Fruit fly (Drosophila melanogaster) whole organism, embryonic: Measurements from ENCODE around the gene TrpRS.

Experiments used
- ATbp ChIP-seq: fragments of 200-800 bp; sonication (Bioruptor generic); optimal IDR thresholded peaks from 2 replicates; lab custom pipeline; 2017; ENCODE audit warnings: missing biosample characterization, mild to moderate bottlenecking, missing genetic modification characterization, missing genetic modification reagents
- Ada2b ChIP-seq: fragments of 200-800 bp; sonication (Bioruptor generic); IDR thresholded peaks from 2 replicates; pipeline ENCODE4 v1.3.6; 2022; ENCODE audit warnings: missing biosample characterization, missing genetic modification characterization
- Bdp1 ChIP-seq: fragments of 200-800 bp; sonication (Bioruptor generic); optimal IDR thresholded peaks from 3 replicates; lab custom pipeline; 2016; ENCODE audit warnings: missing biosample characterization, missing genetic modification characterization
- Blimp-1 ChIP-seq: fragments of 200-800 bp; sonication (Bioruptor generic); optimal IDR thresholded peaks from 3 replicates; lab custom pipeline; 2018; ENCODE audit warnings: missing biosample characterization, missing genetic modification characterization, mild to moderate bottlenecking, moderate library complexity, missing genetic modification reagents
- CG10209 ChIP-seq: fragments of 200-800 bp; sonication (Bioruptor generic); optimal IDR thresholded peaks from 3 replicates; lab custom pipeline; 2017; ENCODE audit warnings: missing biosample characterization, mild to moderate bottlenecking, missing genetic modification characterization, missing genetic modification reagents
- CG10979 ChIP-seq: fragments of 200-800 bp; sonication (Bioruptor generic); optimal IDR thresholded peaks from 2 replicates; lab custom pipeline; 2018; ENCODE audit warnings: missing biosample characterization, mild to moderate bottlenecking, missing genetic modification characterization, moderate library complexity
- CG12219 ChIP-seq: fragments of 200-800 bp; sonication (Bioruptor generic); optimal IDR thresholded peaks from 3 replicates; lab custom pipeline; 2018; ENCODE audit warnings: missing biosample characterization, mild to moderate bottlenecking, missing genetic modification characterization
- CG13123 ChIP-seq: fragments of 200-800 bp; sonication (Bioruptor generic); optimal IDR thresholded peaks from 2 replicates; lab custom pipeline; 2016; ENCODE audit warnings: missing biosample characterization, missing genetic modification characterization
- CG15269 ChIP-seq: fragments of 200-800 bp; sonication (Bioruptor generic); optimal IDR thresholded peaks from 2 replicates; lab custom pipeline; 2018; ENCODE audit warnings: missing biosample characterization, mild to moderate bottlenecking, missing genetic modification characterization, moderate library complexity
- CG1529 ChIP-seq: fragments of 200-800 bp; sonication (Bioruptor generic); optimal IDR thresholded peaks from 3 replicates; lab custom pipeline; 2018; ENCODE audit warnings: missing biosample characterization, missing genetic modification characterization
- CG1603 ChIP-seq: fragments of 200-800 bp; sonication (Bioruptor generic); optimal IDR thresholded peaks from 2 replicates; lab custom pipeline; 2019; ENCODE audit warnings: missing biosample characterization, mild to moderate bottlenecking, missing genetic modification characterization, moderate library complexity
- CG16863 ChIP-seq: fragments of 200-800 bp; sonication (Bioruptor generic); optimal IDR thresholded peaks from 3 replicates; lab custom pipeline; 2016; ENCODE audit warnings: missing biosample characterization, missing genetic modification characterization
- CG17568 ChIP-seq: fragments of 200-800 bp; sonication (Bioruptor generic); optimal IDR thresholded peaks from 2 replicates; lab custom pipeline; 2018; ENCODE audit warnings: missing biosample characterization, mild to moderate bottlenecking, missing genetic modification characterization, moderate library complexity
- CG18599 ChIP-seq: fragments of 200-800 bp; sonication (Bioruptor generic); optimal IDR thresholded peaks from 3 replicates; lab custom pipeline; 2017; ENCODE audit warnings: missing biosample characterization, missing genetic modification characterization, mild to moderate bottlenecking, moderate library complexity, missing genetic modification reagents
- CG4424 ChIP-seq: fragments of 200-800 bp; sonication (Bioruptor generic); optimal IDR thresholded peaks from 3 replicates; lab custom pipeline; 2016; ENCODE audit warnings: missing biosample characterization, missing genetic modification characterization
- CG7556 ChIP-seq: fragments of 200-800 bp; sonication (Bioruptor generic); optimal IDR thresholded peaks from 2 replicates; lab custom pipeline; 2017; ENCODE audit warnings: missing biosample characterization, mild to moderate bottlenecking, missing genetic modification characterization
- CG8924 ChIP-seq: fragments of 200-800 bp; optimal IDR thresholded peaks from 3 replicates; lab custom pipeline; 2019; ENCODE audit warnings: missing biosample characterization, mild to moderate bottlenecking, missing genetic modification characterization, moderate library complexity
- D19B ChIP-seq: fragments of 200-800 bp; sonication (Bioruptor generic); optimal IDR thresholded peaks from 2 replicates; lab custom pipeline; 2017; ENCODE audit warnings: missing biosample characterization, mild to moderate bottlenecking, missing genetic modification characterization
- Drgx ChIP-seq: fragments of 200-800 bp; sonication (Bioruptor generic); IDR thresholded peaks from 2 replicates; pipeline ENCODE4 v1.3.6; 2022; ENCODE audit warnings: missing biosample characterization, missing genetic modification characterization
- H2.0 ChIP-seq: fragments of 200-800 bp; sonication (Bioruptor generic); IDR thresholded peaks from 2 replicates; pipeline ENCODE4 v1.3.6; 2022; ENCODE audit warnings: missing biosample characterization, missing genetic modification characterization
- Med ChIP-seq: fragments of 200-800 bp; sonication (Bioruptor generic); peaks from one replicate; lab custom pipeline; 2016; ENCODE audit warnings: missing biosample characterization, missing genetic modification characterization, mild to moderate bottlenecking, inconsistent platforms, moderate library complexity
- Meics ChIP-seq: fragments of 200-800 bp; sonication (Bioruptor generic); optimal IDR thresholded peaks from 2 replicates; lab custom pipeline; 2017; ENCODE audit warnings: missing biosample characterization, mild to moderate bottlenecking, missing genetic modification characterization
- NC2β ChIP-seq: fragments of 200-800 bp; sonication (Bioruptor generic); optimal IDR thresholded peaks from 2 replicates; lab custom pipeline; 2016; ENCODE audit warnings: missing biosample characterization, missing genetic modification characterization
- Nf-YB ChIP-seq: fragments of 200-800 bp; sonication (Bioruptor generic); optimal IDR thresholded peaks from 3 replicates; lab custom pipeline; 2019; ENCODE audit warnings: missing biosample characterization, mild to moderate bottlenecking, missing genetic modification characterization, moderate library complexity
- Oli ChIP-seq: fragments of 200-800 bp; sonication (Bioruptor generic); optimal IDR thresholded peaks from 2 replicates; lab custom pipeline; 2018; ENCODE audit warnings: missing biosample characterization, mild to moderate bottlenecking, missing genetic modification characterization, moderate library complexity
- PHDP ChIP-seq: fragments of 200-800 bp; sonication (Bioruptor generic); optimal IDR thresholded peaks from 3 replicates; lab custom pipeline; 2018; ENCODE audit warnings: missing biosample characterization, mild to moderate bottlenecking, missing genetic modification characterization, moderate library complexity
- Six4 ChIP-seq: fragments of 200-800 bp; sonication (Bioruptor generic); optimal IDR thresholded peaks from 2 replicates; lab custom pipeline; 2016; ENCODE audit warnings: missing biosample characterization, missing genetic modification characterization
- Sox102F ChIP-seq: fragments of 200-800 bp; sonication (Bioruptor generic); optimal IDR thresholded peaks from 2 replicates; lab custom pipeline; 2018; ENCODE audit warnings: missing biosample characterization, mild to moderate bottlenecking, missing genetic modification characterization, moderate library complexity
- Ssrp ChIP-seq: fragments of 200-800 bp; sonication (Bioruptor generic); optimal IDR thresholded peaks from 2 replicates; lab custom pipeline; 2018; ENCODE audit warnings: missing biosample characterization, mild to moderate bottlenecking, missing genetic modification characterization, moderate library complexity
- az2 ChIP-seq: fragments of 200-800 bp; sonication (Bioruptor generic); optimal IDR thresholded peaks from 3 replicates; lab custom pipeline; 2016; ENCODE audit warnings: missing biosample characterization, missing genetic modification characterization
- bab2 ChIP-seq: fragments of 200-800 bp; sonication (Bioruptor generic); optimal IDR thresholded peaks from 2 replicates; lab custom pipeline; 2016; ENCODE audit warnings: missing biosample characterization, missing genetic modification characterization
- bcd ChIP-seq: fragments of 200-800 bp; sonication (Bioruptor generic); optimal IDR thresholded peaks from 2 replicates; lab custom pipeline; 2017; ENCODE audit warnings: missing biosample characterization, mild to moderate bottlenecking, missing genetic modification characterization
- bigmax ChIP-seq: fragments of 200-800 bp; sonication (Bioruptor generic); optimal IDR thresholded peaks from 2 replicates; lab custom pipeline; 2018; ENCODE audit warnings: missing biosample characterization, mild to moderate bottlenecking, missing genetic modification characterization
- bowl ChIP-seq: fragments of 200-800 bp; sonication (Bioruptor generic); IDR thresholded peaks from 2 replicates; pipeline ENCODE4 v1.3.6; 2022; ENCODE audit warnings: missing biosample characterization, missing genetic modification characterization
- bsh ChIP-seq, 2 experiments: fragments of 200-800 bp; sonication (Bioruptor generic); optimal IDR thresholded peaks; 2 replicates each; lab custom pipeline; 2017 to 2018; ENCODE audit warnings: mild to moderate bottlenecking in 2 of 2, missing biosample characterization in 2 of 2, missing genetic modification characterization in 2 of 2, moderate library complexity in 1 of 2
- chif ChIP-seq, 2 experiments: fragments of 200-800 bp; sonication (Bioruptor generic); optimal IDR thresholded peaks; 3 replicates each; lab custom pipeline; 2016; ENCODE audit warnings: missing biosample characterization in 2 of 2, missing genetic modification characterization in 2 of 2
- ems ChIP-seq: fragments of 200-800 bp; sonication (Bioruptor generic); optimal IDR thresholded peaks from 3 replicates; lab custom pipeline; 2016; ENCODE audit warnings: missing biosample characterization, missing genetic modification characterization
- eve ChIP-seq, 2 experiments: fragments of >200 bp; optimal IDR thresholded peaks; 2 replicates each; lab custom pipeline; 2017; ENCODE audit warnings: missing biosample characterization in 2 of 2, missing genetic modification characterization in 2 of 2
- gcm ChIP-seq: fragments of 200-800 bp; sonication (Bioruptor generic); optimal IDR thresholded peaks from 2 replicates; lab custom pipeline; 2019; ENCODE audit warnings: missing biosample characterization, mild to moderate bottlenecking, missing genetic modification characterization, moderate library complexity
- grau ChIP-seq: fragments of 200-800 bp; optimal IDR thresholded peaks from 3 replicates; lab custom pipeline; 2019; ENCODE audit warnings: missing biosample characterization, mild to moderate bottlenecking, missing genetic modification characterization, moderate library complexity
- gsb-n ChIP-seq: fragments of 200-800 bp; sonication (Bioruptor generic); optimal IDR thresholded peaks from 3 replicates; lab custom pipeline; 2018; ENCODE audit warnings: missing biosample characterization, mild to moderate bottlenecking, missing genetic modification characterization
- jing ChIP-seq: fragments of 200-800 bp; sonication (Bioruptor generic); optimal IDR thresholded peaks from 2 replicates; lab custom pipeline; 2018; ENCODE audit warnings: missing biosample characterization, mild to moderate bottlenecking, missing genetic modification characterization
- oc ChIP-seq: fragments of 200-800 bp; sonication (Bioruptor generic); optimal IDR thresholded peaks from 2 replicates; lab custom pipeline; 2018; ENCODE audit warnings: missing biosample characterization, mild to moderate bottlenecking, missing genetic modification characterization, moderate library complexity
- phol ChIP-seq: fragments of 200-800 bp; sonication (Bioruptor generic); optimal IDR thresholded peaks from 3 replicates; lab custom pipeline; 2018; ENCODE audit warnings: missing biosample characterization, mild to moderate bottlenecking, missing genetic modification characterization, moderate library complexity
- pum ChIP-seq: fragments of 200-800 bp; sonication (Bioruptor generic); optimal IDR thresholded peaks from 2 replicates; lab custom pipeline; 2016; ENCODE audit warnings: missing biosample characterization, missing genetic modification characterization
- shn ChIP-seq: fragments of 200-800 bp; sonication (Bioruptor generic); optimal IDR thresholded peaks from 3 replicates; lab custom pipeline; 2016; ENCODE audit warnings: missing biosample characterization, missing genetic modification characterization
- sob ChIP-seq: fragments of 200-800 bp; sonication (Bioruptor generic); IDR thresholded peaks from 2 replicates; pipeline ENCODE4 v1.3.6; 2022; ENCODE audit warnings: missing biosample characterization, missing genetic modification characterization
- tin ChIP-seq: fragments of 200-800 bp; sonication (Bioruptor generic); optimal IDR thresholded peaks from 3 replicates; lab custom pipeline; 2016; ENCODE audit warnings: missing biosample characterization, missing genetic modification characterization
- unpg ChIP-seq: fragments of 200-800 bp; sonication (Bioruptor generic); optimal IDR thresholded peaks from 3 replicates; lab custom pipeline; 2018; ENCODE audit warnings: missing biosample characterization, mild to moderate bottlenecking, missing genetic modification characterization, moderate library complexity

TrpRS gene

dm6 chr3R:9229996-9230601, 36.6 kb downstream of the TrpRS start (continued):
- TF ChIP-seq bigmax, result no peak
- TF ChIP-seq CG1529 (GFP tag; lab: Kevin White, UChicago), result no peak
- 0 out of 2 replicates have a peak, but pooled peaks have one; percentile 22 for TF ChIP-seq Ada2b (GFP tag; lab: Robert Waterston, UW)
- TF ChIP-seq jing (GFP tag; lab: Kevin White, UChicago), result no peak
- no peak for TF ChIP-seq CG1603 (tag; lab: Kevin White, UChicago)
- peak; percentile 3 for TF ChIP-seq ATbp (GFP tag; lab: Kevin White, UChicago)
- TF ChIP-seq chif (GFP tag; optimal IDR thresholded peaks at IDR 0.05; lab: Kevin White, UChicago), result peak; percentile 24 to 27
- TF ChIP-seq Bdp1 (GFP tag; lab: Kevin White, UChicago), result no peak
- TF ChIP-seq CG7556, result peak; percentile 2
- TF ChIP-seq Sox102F, result peak; percentile 36
- TF ChIP-seq CG17568 (GFP tag; lab: Kevin White, UChicago), result peak; percentile 24
- no peak for TF ChIP-seq oc
- TF ChIP-seq sob (GFP tag; lab: Robert Waterston, UW), result no peak
- TF ChIP-seq D19B, result peak; percentile 89
- peak; percentile 25 for TF ChIP-seq az2
- peak; percentile 4 for TF ChIP-seq grau (tag; lab: Kevin White, UChicago)
- peak; percentile 56 for TF ChIP-seq Med (GFP tag; lab: Kevin White, UChicago)
- peak; percentile 5 for TF ChIP-seq tin (GFP tag; lab: Kevin White, UChicago)
- TF ChIP-seq Meics (GFP tag; lab: Kevin White, UChicago), result peak; percentile 14
- TF ChIP-seq CG16863 (GFP tag; lab: Kevin White, UChicago), result peak; percentile 16
- TF ChIP-seq H2.0 (GFP tag; lab: Robert Waterston, UW), result 0 out of 2 replicates have a peak, but pooled peaks have one; percentile 6
- peak; percentile 25 for TF ChIP-seq CG10979 (tag; lab: Kevin White, UChicago)
- TF ChIP-seq bsh (GFP tag; optimal IDR thresholded peaks at IDR 0.05; lab: Kevin White, UChicago), result peak in 1 of 2 experiments; percentile 43
- peak; percentile 19 for TF ChIP-seq CG12219 (GFP tag; lab: Kevin White, UChicago)
- TF ChIP-seq Nf-YB (GFP tag; lab: Kevin White, UChicago), result peak; percentile 2
- TF ChIP-seq bcd, result peak; percentile 6
- peak; percentile 55 for TF ChIP-seq gcm (GFP tag; lab: Kevin White, UChicago)
- no peak for TF ChIP-seq CG15269
- TF ChIP-seq shn (GFP tag; lab: Kevin White, UChicago), result no peak
- TF ChIP-seq NC2β (GFP tag; lab: Kevin White, UChicago), result no peak
- TF ChIP-seq bab2 (GFP tag; lab: Kevin White, UChicago), result peak; percentile 16
- peak; percentile 2 for TF ChIP-seq pum (GFP tag; lab: Kevin White, UChicago)
- TF ChIP-seq phol (tag; lab: Kevin White, UChicago), result peak; percentile 22
- peak; percentile 27 for TF ChIP-seq Oli
- TF ChIP-seq bowl (GFP tag; lab: Robert Waterston, UW), result no peak
- TF ChIP-seq eve (GFP tag; optimal IDR thresholded peaks at IDR 0.05; lab: Kevin White, UChicago), result peak in 1 of 2 experiments; percentile 10
- TF ChIP-seq Ssrp, result no peak
- no peak for TF ChIP-seq CG10209 (GFP tag; lab: Kevin White, UChicago)
- TF ChIP-seq Six4 (GFP tag; lab: Kevin White, UChicago), result peak; percentile 3
- TF ChIP-seq ems, result no peak
- peak; percentile 46 for TF ChIP-seq Blimp-1 (GFP tag; lab: Kevin White, UChicago)
- peak; percentile 37 for TF ChIP-seq unpg (GFP tag; lab: Kevin White, UChicago)
- TF ChIP-seq Drgx (GFP tag; lab: Robert Waterston, UW), result peak; percentile 37
- no peak for TF ChIP-seq CG13123 (GFP tag; lab: Kevin White, UChicago)
- peak; percentile 20 for TF ChIP-seq CG8924 (tag; lab: Kevin White, UChicago)
- TF ChIP-seq PHDP (tag; lab: Kevin White, UChicago), result peak; percentile 29
- TF ChIP-seq CG4424 (GFP tag; lab: Kevin White, UChicago), result peak; percentile 2
- TF ChIP-seq gsb-n (tag; lab: Kevin White, UChicago), result peak; percentile 0
- TF ChIP-seq CG18599 (GFP tag; lab: Kevin White, UChicago), result peak; percentile 7
